Worm (Caenorhabditis elegans) whole organism, late embryonic: Measurements from ENCODE around the gene hhat-2.
A peak's percentile ranks its signal among the peaks of the same experiment; 100 is the strongest.

Experiments used
- C08G9.2 ChIP-seq: sonication (generic microtip); optimal IDR thresholded peaks from 2 replicates; lab custom pipeline; 2016; ENCODE audit warnings: mild to moderate bottlenecking, missing genetic modification characterization, moderate library complexity, missing compliant biosample characterization
- C38D4.7 ChIP-seq: fragments of 200-800 bp; sonication (Bioruptor generic); optimal IDR thresholded peaks from 2 replicates; lab custom pipeline; 2018; ENCODE audit warnings: mild to moderate bottlenecking, missing genetic modification characterization, moderate library complexity, missing compliant biosample characterization
- F13H6.1 ChIP-seq: sonication (generic microtip); optimal IDR thresholded peaks from 2 replicates; lab custom pipeline; 2016; ENCODE audit warnings: missing genetic modification characterization, missing compliant biosample characterization
- K02D7.2 ChIP-seq: sonication (generic microtip); optimal IDR thresholded peaks from 2 replicates; lab custom pipeline; 2017; ENCODE audit warnings: mild to moderate bottlenecking, missing genetic modification characterization, missing compliant biosample characterization
- Y22D7AL.16 ChIP-seq: sonication (generic microtip); optimal IDR thresholded peaks from 2 replicates; lab custom pipeline; 2016; ENCODE audit warnings: missing genetic modification characterization, missing compliant biosample characterization
- ceh-18 ChIP-seq: sonication (generic microtip); optimal IDR thresholded peaks from 2 replicates; lab custom pipeline; 2016; ENCODE audit warnings: missing genetic modification characterization, missing compliant biosample characterization
- ceh-30 ChIP-seq: fragments of 150-350 bp; optimal IDR thresholded peaks from 2 replicates; lab custom pipeline; 2014; ENCODE audit warnings: missing biosample characterization, missing genetic modification characterization
- ceh-31 ChIP-seq: sonication (generic microtip); optimal IDR thresholded peaks from 2 replicates; lab custom pipeline; 2016; ENCODE audit warnings: missing genetic modification characterization, missing compliant biosample characterization
- ceh-34 ChIP-seq: sonication (generic microtip); optimal IDR thresholded peaks from 2 replicates; lab custom pipeline; 2016; ENCODE audit warnings: mild to moderate bottlenecking, missing genetic modification characterization, missing compliant biosample characterization
- ceh-45 ChIP-seq: fragments of 200-800 bp; sonication (Bioruptor generic); IDR thresholded peaks from 2 replicates; pipeline ENCODE4 v1.3.6; 2022; ENCODE audit warnings: missing genetic modification reagents, missing genetic modification characterization, missing compliant biosample characterization
- ceh-48 ChIP-seq: sonication (generic microtip); optimal IDR thresholded peaks from 2 replicates; lab custom pipeline; 2016; ENCODE audit warnings: missing genetic modification characterization, inconsistent platforms, missing compliant biosample characterization
- che-1 ChIP-seq: sonication (generic microtip); optimal IDR thresholded peaks from 2 replicates; lab custom pipeline; 2016; ENCODE audit warnings: mild to moderate bottlenecking, missing genetic modification characterization, missing compliant biosample characterization
- dmd-4 ChIP-seq: sonication (generic microtip); optimal IDR thresholded peaks from 2 replicates; lab custom pipeline; 2016; ENCODE audit warnings: borderline replicate concordance, missing genetic modification characterization, missing compliant biosample characterization
- dve-1 ChIP-seq: sonication (generic microtip); optimal IDR thresholded peaks from 2 replicates; lab custom pipeline; 2017; ENCODE audit warnings: antibody characterized with exemption, mild to moderate bottlenecking, missing genetic modification characterization, missing compliant biosample characterization
- elt-4 ChIP-seq: sonication (generic microtip); optimal IDR thresholded peaks from 2 replicates; lab custom pipeline; 2016; ENCODE audit warnings: missing genetic modification characterization, missing compliant biosample characterization
- ets-4 ChIP-seq: sonication (generic microtip); optimal IDR thresholded peaks from 2 replicates; lab custom pipeline; 2016; ENCODE audit warnings: missing genetic modification characterization, missing compliant biosample characterization
- fkh-10 ChIP-seq: fragments of 150-350 bp; optimal IDR thresholded peaks from 2 replicates; lab custom pipeline; 2014; ENCODE audit warnings: missing biosample characterization, missing genetic modification reagents, missing genetic modification characterization
- fkh-6 ChIP-seq: sonication (generic microtip); optimal IDR thresholded peaks from 2 replicates; lab custom pipeline; 2016; ENCODE audit warnings: missing genetic modification characterization, missing compliant biosample characterization
- gmeb-2 ChIP-seq: sonication (generic microtip); optimal IDR thresholded peaks from 2 replicates; lab custom pipeline; 2016; ENCODE audit warnings: missing genetic modification characterization, inconsistent platforms, missing compliant biosample characterization
- hlh-13 ChIP-seq: fragments of 200-800 bp; sonication (Bioruptor generic); optimal IDR thresholded peaks from 2 replicates; lab custom pipeline; 2018; ENCODE audit warnings: mild to moderate bottlenecking, missing genetic modification characterization, missing compliant biosample characterization
- hlh-15 ChIP-seq: sonication (generic microtip); optimal IDR thresholded peaks from 2 replicates; lab custom pipeline; 2016; ENCODE audit warnings: missing genetic modification characterization, missing compliant biosample characterization
- hlh-8 ChIP-seq: sonication (generic microtip); optimal IDR thresholded peaks from 2 replicates; lab custom pipeline; 2016; ENCODE audit warnings: missing genotype, missing genetic modification characterization, missing compliant biosample characterization
- lim-6 ChIP-seq: sonication (generic microtip); optimal IDR thresholded peaks from 2 replicates; lab custom pipeline; 2016; ENCODE audit warnings: missing genetic modification characterization, missing compliant biosample characterization
- mec-3 ChIP-seq: sonication (generic microtip); optimal IDR thresholded peaks from 2 replicates; lab custom pipeline; 2016; ENCODE audit warnings: borderline replicate concordance, missing genetic modification characterization, missing compliant biosample characterization
- nfya-1 ChIP-seq: sonication (generic microtip); optimal IDR thresholded peaks from 2 replicates; lab custom pipeline; 2017; ENCODE audit warnings: missing genetic modification characterization, mild to moderate bottlenecking, missing compliant biosample characterization, antibody characterized with exemption, moderate library complexity
- nhr-11 ChIP-seq: fragments of 150-350 bp; optimal IDR thresholded peaks from 2 replicates; lab custom pipeline; 2014; ENCODE audit warnings: missing biosample characterization, missing genetic modification characterization
- pat-9 ChIP-seq: fragments of 200-800 bp; sonication (Bioruptor generic); optimal IDR thresholded peaks from 2 replicates; lab custom pipeline; 2018; ENCODE audit warnings: mild to moderate bottlenecking, missing genetic modification characterization, moderate library complexity, missing compliant biosample characterization
- pax-1 ChIP-seq: fragments of 150-350 bp; optimal IDR thresholded peaks from 2 replicates; lab custom pipeline; 2014; ENCODE audit warnings: missing biosample characterization, missing genetic modification characterization
- pha-2 ChIP-seq: sonication (generic microtip); optimal IDR thresholded peaks from 2 replicates; lab custom pipeline; 2017; ENCODE audit warnings: mild to moderate bottlenecking, missing genetic modification characterization, missing compliant biosample characterization
- pqm-1 ChIP-seq: sonication (generic microtip); optimal IDR thresholded peaks from 2 replicates; lab custom pipeline; 2016; ENCODE audit warnings: missing genetic modification characterization, missing compliant biosample characterization
- pros-1 ChIP-seq: fragments of 150-350 bp; optimal IDR thresholded peaks from 2 replicates; lab custom pipeline; 2014; ENCODE audit warnings: missing biosample characterization, missing genetic modification reagents, missing genetic modification characterization
- ref-2 ChIP-seq: sonication (generic microtip); optimal IDR thresholded peaks from 2 replicates; lab custom pipeline; 2016; ENCODE audit warnings: missing genetic modification characterization, missing compliant biosample characterization
- sdc-2 ChIP-seq: sonication (generic microtip); optimal IDR thresholded peaks from 2 replicates; lab custom pipeline; 2016; ENCODE audit warnings: missing genotype, missing genetic modification characterization, missing compliant biosample characterization
- sox-2 ChIP-seq: fragments of 200-800 bp; sonication (Bioruptor generic); IDR thresholded peaks from 2 replicates; pipeline ENCODE4 v1.3.6; 2022; ENCODE audit warnings: missing genetic modification reagents, missing genetic modification characterization, missing compliant biosample characterization
- syd-9 ChIP-seq: sonication (generic microtip); optimal IDR thresholded peaks from 2 replicates; lab custom pipeline; 2016; ENCODE audit warnings: mild to moderate bottlenecking, missing genetic modification characterization, moderate library complexity, missing compliant biosample characterization
- tbx-2 ChIP-seq: sonication (generic microtip); optimal IDR thresholded peaks from 2 replicates; lab custom pipeline; 2016; ENCODE audit warnings: missing genetic modification characterization, missing compliant biosample characterization
- ttx-3 ChIP-seq: sonication (generic microtip); optimal IDR thresholded peaks from 2 replicates; lab custom pipeline; 2016; ENCODE audit warnings: missing genetic modification reagents, missing genetic modification characterization, missing compliant biosample characterization
- unc-3 ChIP-seq, 2 experiments: fragments of 200-800 bp in 1 of 2; sonication (Bioruptor generic) in 1 of 2; sonication (generic microtip) in 1 of 2; conservative IDR thresholded peaks in 1 of 2; optimal IDR thresholded peaks in 1 of 2; 2 replicates each; pipeline versions ENCODE4 v1.3.6 to Lab custom; 2016 to 2022; ENCODE audit warnings: missing compliant biosample characterization in 2 of 2, missing genetic modification characterization in 2 of 2, missing genetic modification reagents in 1 of 2
- unc-42 ChIP-seq: sonication (generic microtip); optimal IDR thresholded peaks from 2 replicates; lab custom pipeline; 2016; ENCODE audit warnings: missing genotype, missing genetic modification characterization, missing compliant biosample characterization
- unc-55 ChIP-seq: sonication (generic microtip); optimal IDR thresholded peaks from 2 replicates; lab custom pipeline; 2017; ENCODE audit warnings: missing biosample characterization, missing genetic modification reagents, missing genetic modification characterization
- ztf-16 ChIP-seq: sonication (generic microtip); optimal IDR thresholded peaks from 2 replicates; lab custom pipeline; 2017; ENCODE audit warnings: missing genetic modification characterization, missing compliant biosample characterization

hhat-2 gene

DNA sequence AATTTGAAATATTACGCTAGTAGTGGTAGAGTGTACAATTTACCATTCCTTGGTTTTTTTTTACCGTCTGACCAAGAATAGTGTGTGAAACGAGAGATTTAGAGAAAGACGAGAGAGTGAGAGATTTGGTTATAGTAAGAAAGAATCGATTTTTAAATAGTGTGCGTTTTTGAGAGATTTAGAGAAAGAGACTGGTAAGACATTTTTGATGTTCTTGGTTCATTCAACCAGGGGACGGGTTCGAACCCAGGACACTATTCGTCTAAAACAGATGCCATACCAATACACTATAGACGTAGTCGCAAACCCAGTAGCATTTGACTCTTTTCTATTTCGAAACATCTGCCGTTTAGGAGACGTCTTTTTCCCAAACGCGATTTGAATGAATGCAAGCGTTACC lies 9.2 kb upstream of the hhat-2 start (continued):
- TF ChIP-seq C38D4.7 (GFP tag; lab: Kevin White, UChicago) (peak; percentile 70), ttx-3 (peak; percentile 56), pha-2 (tag; lab: Kevin White, UChicago) (peak; percentile 13), elt-4 (tag; lab: Kevin White, UChicago) (no peak), unc-55 (no peak), ets-4 (tag; lab: Kevin White, UChicago) (no peak), ceh-34 (peak; percentile 48), pax-1 (tag; lab: Kevin White, UChicago) (no peak), lim-6 (tag; lab: Kevin White, UChicago) (no peak), pqm-1 (tag; lab: Kevin White, UChicago) (peak; percentile 24), mec-3 (no peak), pat-9 (tag; lab: Kevin White, UChicago) (peak; percentile 79), fkh-10 (GFP tag; lab: Kevin White, UChicago) (no peak), ceh-30 (no peak), fkh-6 (tag; lab: Kevin White, UChicago) (peak; percentile 50), K02D7.2 (tag; lab: Kevin White, UChicago) (peak; percentile 41), pros-1 (tag; lab: Kevin White, UChicago) (no peak), ref-2 (tag; lab: Kevin White, UChicago) (peak; percentile 67), tbx-2 (tag; lab: Kevin White, UChicago) (peak; percentile 76), ceh-48 (peak; percentile 82)

DNA sequence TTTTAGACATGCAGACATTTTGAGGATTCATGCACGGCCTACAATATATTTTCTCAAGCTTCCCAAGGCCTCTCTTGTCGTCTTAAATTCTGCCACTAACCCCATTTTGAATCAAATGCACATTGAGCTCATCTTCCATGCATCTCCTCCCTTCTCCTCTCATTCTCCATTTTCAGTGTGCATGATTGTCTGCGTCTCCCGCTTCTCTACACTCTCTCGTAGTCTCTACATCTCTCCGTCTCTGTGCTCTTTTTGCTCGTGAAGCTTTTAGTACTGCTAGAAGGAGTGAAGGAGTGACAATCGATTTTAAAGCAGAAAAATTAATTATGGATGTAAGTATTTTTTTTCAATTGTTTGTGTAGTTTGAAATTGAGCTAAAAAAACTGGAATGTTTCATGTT lies 8.0 kb upstream of the hhat-2 start, which contains the start of gene Y57G11C.22:
Gene Y57G11C.22, plus strand, starts transcription at position 327 of the 400 bp plus-strand sequence.
- TF ChIP-seq ceh-34 = no peak
- no peak for TF ChIP-seq syd-9
- TF ChIP-seq fkh-6 (tag; lab: Kevin White, UChicago) = no peak
- peak; percentile 11 for TF ChIP-seq nfya-1 (tag; lab: Kevin White, UChicago)
- TF ChIP-seq che-1 (tag; lab: Kevin White, UChicago) = no peak
- TF ChIP-seq fkh-10 (GFP tag; lab: Kevin White, UChicago) = no peak
- TF ChIP-seq nhr-11 = no peak
- peak; percentile 37 for TF ChIP-seq unc-42 (tag; lab: Kevin White, UChicago)
- peak; percentile 35 for TF ChIP-seq ceh-31 (tag; lab: Kevin White, UChicago)
- TF ChIP-seq unc-55 = peak; percentile 23
- no peak for TF ChIP-seq unc-3 (GFP tag; conservative IDR thresholded peaks at IDR 0.05; lab: Robert Waterston, UW)
- TF ChIP-seq unc-3 (tag; optimal IDR thresholded peaks at IDR 0.05; lab: Kevin White, UChicago) = no peak
- no peak for TF ChIP-seq ztf-16 (tag; lab: Kevin White, UChicago)
- TF ChIP-seq pat-9 (tag; lab: Kevin White, UChicago) = no peak
- TF ChIP-seq dmd-4 (tag; lab: Kevin White, UChicago) = no peak

DNA sequence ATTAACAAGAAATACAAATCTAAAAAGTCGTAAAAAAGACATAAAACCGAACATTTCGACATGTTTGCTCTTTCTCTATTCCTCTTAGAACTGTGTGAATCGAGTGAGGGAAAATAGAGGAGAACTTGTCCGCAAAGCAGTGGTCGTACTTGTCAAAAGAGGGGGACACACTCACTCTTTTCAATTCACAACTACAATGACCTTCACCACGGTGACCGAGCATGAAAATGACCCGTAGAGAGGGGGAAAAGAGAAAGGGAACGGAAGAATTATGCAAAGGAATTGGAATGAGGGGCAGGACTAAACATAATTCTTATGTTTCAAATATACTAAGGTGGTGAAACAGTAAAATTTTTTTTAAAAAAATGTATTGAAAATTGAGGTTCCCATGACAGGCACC lies 4.6 kb upstream of the hhat-2 start:
- TF ChIP-seq ceh-31 (tag; lab: Kevin White, UChicago) (peak; percentile 21), sdc-2 (tag; lab: Kevin White, UChicago) (no peak), hlh-15 (tag; lab: Kevin White, UChicago) (no peak), elt-4 (tag; lab: Kevin White, UChicago) (no peak), pax-1 (tag; lab: Kevin White, UChicago) (peak; percentile 70), nfya-1 (tag; lab: Kevin White, UChicago) (peak; percentile 13)

DNA sequence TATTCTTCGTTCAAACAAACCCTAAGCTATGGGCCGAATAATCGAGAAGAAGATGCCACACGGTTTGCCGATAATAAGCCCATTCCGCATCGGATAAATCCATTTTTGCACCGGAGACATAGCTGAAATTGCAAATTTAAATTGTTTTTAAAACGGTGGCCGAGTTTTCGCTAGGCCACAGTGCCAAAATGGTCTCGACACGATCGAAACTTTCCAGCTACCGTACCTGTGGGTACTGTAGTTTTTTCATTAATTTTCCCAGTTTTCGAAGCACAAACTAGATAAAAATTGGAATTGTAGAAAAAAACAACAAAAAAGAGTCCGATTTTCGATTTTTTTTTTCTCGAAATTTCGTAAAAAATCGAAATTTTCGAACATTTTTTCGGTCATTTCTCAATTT lies 708 bp downstream of the hhat-2 start:
- TF ChIP-seq hlh-13 (GFP tag; lab: Kevin White, UChicago) (no peak), ceh-18 (tag; lab: Kevin White, UChicago) (no peak), Y22D7AL.16 (tag; lab: Kevin White, UChicago) (no peak), gmeb-2 (no peak), mec-3 (no peak), ceh-45 (GFP tag; lab: Robert Waterston, UW) (no peak), hlh-8 (no peak), C08G9.2 (tag; lab: Kevin White, UChicago) (no peak), ttx-3 (no peak), fkh-10 (GFP tag; lab: Kevin White, UChicago) (no peak), sox-2 (no peak), F13H6.1 (tag; lab: Kevin White, UChicago) (no peak), dve-1 (tag; lab: Kevin White, UChicago) (no peak), ceh-31 (tag; lab: Kevin White, UChicago) (no peak)
